Worm (Caenorhabditis elegans): ENCODE measurements around the gene clec-158.

The clec-158 gene

ce11 chrIII:6859482-6859881, at the start of gene clec-158:
clec-158 (minus strand) TSS chrIII:6859582.
- TF ChIP-seq nhr-237 (tag; optimal IDR thresholded peaks at IDR 0.05) (no peak), unc-120 (tag; optimal IDR thresholded peaks at IDR 0.05; ENCODE audit: poor library complexity, severe bottlenecking) (no peak), ceh-39 (tag; optimal IDR thresholded peaks at IDR 0.05) (no peak), mep-1 (tag; optimal IDR thresholded peaks at IDR 0.05) (no peak), M03D4.4 (tag; optimal IDR thresholded peaks at IDR 0.05) (no peak), nhr-12 (tag; optimal IDR thresholded peaks at IDR 0.05) (no peak), flh-1 (GFP tag; optimal IDR thresholded peaks at IDR 0.05) (no peak), lsy-2 (tag; optimal IDR thresholded peaks at IDR 0.05) (no peak), bed-3 (GFP tag; optimal IDR thresholded peaks at IDR 0.05) (no peak), sptf-1 (tag; optimal IDR thresholded peaks at IDR 0.05) (no peak), mab-5 (tag; optimal IDR thresholded peaks at IDR 0.05) (no peak), snpc-4 (tag; optimal IDR thresholded peaks at IDR 0.05) (no peak), hlh-1 (tag; optimal IDR thresholded peaks at IDR 0.05) (no peak), lin-32 (GFP tag; optimal IDR thresholded peaks at IDR 0.05) (no peak), unc-39 (tag; optimal IDR thresholded peaks at IDR 0.05) (no peak), elt-3 (tag; optimal IDR thresholded peaks at IDR 0.05) (no peak), blmp-1 (tag; optimal IDR thresholded peaks at IDR 0.05) (no peak), unc-62 (GFP tag; optimal IDR thresholded peaks at IDR 0.05) (no peak), ces-1 (GFP tag; optimal IDR thresholded peaks at IDR 0.05) (no peak), drap-1 (GFP tag; optimal IDR thresholded peaks at IDR 0.05) (no peak)

ce11 chrIII:6906409-6906808, 47.0 kb upstream of the clec-158 start, which contains the start of gene T07E3.2:
T07E3.2 (plus strand) TSS chrIII:6906709.
- no peak for TF ChIP-seq elt-1 (tag; optimal IDR thresholded peaks at IDR 0.05; ENCODE audit: borderline replicate concordance, insufficient read depth)
- no peak for TF ChIP-seq lin-32 (GFP tag; optimal IDR thresholded peaks at IDR 0.05)
- no peak for TF ChIP-seq snpc-4 (tag; optimal IDR thresholded peaks at IDR 0.05)
- TF ChIP-seq mab-5 (tag; optimal IDR thresholded peaks at IDR 0.05), result no peak
- no peak for TF ChIP-seq cnd-1 (tag; optimal IDR thresholded peaks at IDR 0.05)
- no peak for TF ChIP-seq blmp-1 (tag; optimal IDR thresholded peaks at IDR 0.05)
- TF ChIP-seq M03D4.4 (tag; optimal IDR thresholded peaks at IDR 0.05), result no peak
- no peak for TF ChIP-seq nhr-76 (tag; optimal IDR thresholded peaks at IDR 0.05)
- TF ChIP-seq tbx-8 (GFP tag; optimal IDR thresholded peaks at IDR 0.05), result no peak
- TF ChIP-seq nhr-12 (tag; optimal IDR thresholded peaks at IDR 0.05), result no peak

ce11 chrIII:6904468-6904867, 45.1 kb upstream of the clec-158 start:
- TF ChIP-seq unc-62 (GFP tag; optimal IDR thresholded peaks at IDR 0.05), result no peak
- TF ChIP-seq mep-1 (tag; optimal IDR thresholded peaks at IDR 0.05), result no peak
- no peak for TF ChIP-seq unc-39 (tag; optimal IDR thresholded peaks at IDR 0.05)
- no peak for TF ChIP-seq elt-1 (tag; optimal IDR thresholded peaks at IDR 0.05; ENCODE audit: borderline replicate concordance, insufficient read depth)

ce11 chrIII:6903056-6903977, 43.9 kb upstream of the clec-158 start, which contains the start of the genes brc-2 and T07E3.3:
brc-2 (minus strand) TSS chrIII:6903106.
T07E3.3 (plus strand) TSS chrIII:6903877.
- peak; percentile 86 for TF ChIP-seq ces-1 (GFP tag; optimal IDR thresholded peaks at IDR 0.05)
- TF ChIP-seq mep-1 (tag; optimal IDR thresholded peaks at IDR 0.05), result no peak
- TF ChIP-seq ceh-43 (GFP tag; optimal IDR thresholded peaks at IDR 0.05), result peak; percentile 41

ce11 chrIII:6900609-6901008, 41.2 kb upstream of the clec-158 start:
- TF ChIP-seq bed-3 (GFP tag; optimal IDR thresholded peaks at IDR 0.05) (no peak), ceh-39 (tag; optimal IDR thresholded peaks at IDR 0.05) (no peak), drap-1 (GFP tag; optimal IDR thresholded peaks at IDR 0.05) (no peak), blmp-1 (tag; optimal IDR thresholded peaks at IDR 0.05) (no peak), nhr-76 (tag; optimal IDR thresholded peaks at IDR 0.05) (no peak), pha-4 (tag; optimal IDR thresholded peaks at IDR 0.05) (no peak), nhr-28 (tag; optimal IDR thresholded peaks at IDR 0.05) (no peak), lin-13 (tag; optimal IDR thresholded peaks at IDR 0.05) (no peak), snpc-4 (tag; optimal IDR thresholded peaks at IDR 0.05) (no peak), mab-5 (tag; optimal IDR thresholded peaks at IDR 0.05) (no peak), mep-1 (tag; optimal IDR thresholded peaks at IDR 0.05) (no peak), sptf-1 (tag; optimal IDR thresholded peaks at IDR 0.05) (no peak), ceh-43 (GFP tag; optimal IDR thresholded peaks at IDR 0.05) (no peak), nhr-237 (tag; optimal IDR thresholded peaks at IDR 0.05) (no peak), ztf-11 (tag; optimal IDR thresholded peaks at IDR 0.05) (no peak)

Data from whole organism, mixed stage, embryonic.